Fruit fly (Drosophila melanogaster) whole organism, wandering third instar larva: ENCODE results near the gene EMC4.

Experiments
- Hr78 ChIP-seq: fragments of >200 bp; optimal IDR thresholded peaks from 2 replicates; lab custom pipeline; 2017; ENCODE audit warnings: missing biosample characterization, missing genetic modification characterization
- Jra ChIP-seq: sonication (Bioruptor generic); optimal IDR thresholded peaks from 2 replicates; lab custom pipeline; 2016; ENCODE audit warnings: missing biosample characterization, missing genetic modification characterization
- h ChIP-seq: fragments of 200-800 bp; sonication (Bioruptor generic); optimal IDR thresholded peaks from 3 replicates; lab custom pipeline; 2016; ENCODE audit warnings: missing biosample characterization, mild to moderate bottlenecking, missing genetic modification characterization
- pan ChIP-seq: fragments of >200 bp; optimal IDR thresholded peaks from 2 replicates; lab custom pipeline; 2017
- usp ChIP-seq: fragments of >200 bp; optimal IDR thresholded peaks from 2 replicates; lab custom pipeline; 2017; ENCODE audit warnings: missing biosample characterization, missing genetic modification characterization

- TF ChIP-seq usp (GFP tag; lab: Kevin White, UChicago) (no peak), Hr78 (no peak), Jra (GFP tag; lab: Kevin White, UChicago) (no peak), h (no peak), pan (no peak)
Measured at dm6 chr3L:22898444-22898843, 30.4 kb upstream of the EMC4 start, which contains the start of gene CG11131.
